Worm (Caenorhabditis elegans) whole organism, young adult: ENCODE results near the gene F59E12.9.

Experiments used
- B0035.1 ChIP-seq: sonication (generic microtip); optimal IDR thresholded peaks from 2 replicates; lab custom pipeline; 2016; ENCODE audit warnings: missing genetic modification characterization, mild to moderate bottlenecking, missing compliant biosample characterization, missing genotype, missing genetic modification reagents
- F10E7.11 ChIP-seq: sonication (generic microtip); optimal IDR thresholded peaks from 2 replicates; lab custom pipeline; 2017; ENCODE audit warnings: mild to moderate bottlenecking, missing genetic modification characterization, moderate library complexity, missing compliant biosample characterization
- F23B12.7 ChIP-seq: sonication (generic microtip); optimal IDR thresholded peaks from 2 replicates; lab custom pipeline; 2017; ENCODE audit warnings: missing genetic modification characterization, mild to moderate bottlenecking, missing compliant biosample characterization, antibody characterized with exemption, moderate library complexity; ENCODE audit not compliant: insufficient read depth
- F57C9.4 ChIP-seq: sonication (generic microtip); optimal IDR thresholded peaks from 2 replicates; lab custom pipeline; 2017; ENCODE audit warnings: mild to moderate bottlenecking, missing genetic modification characterization, missing compliant biosample characterization
- him-1 ChIP-seq: sonication (generic microtip); optimal IDR thresholded peaks from 2 replicates; lab custom pipeline; 2016; ENCODE audit warnings: missing genotype, missing genetic modification reagents, missing genetic modification characterization, missing compliant biosample characterization
- lag-1 ChIP-seq: fragments of 200-800 bp; sonication (Bioruptor generic); IDR thresholded peaks from 2 replicates; pipeline ENCODE4 v1.3.6; 2022; ENCODE audit warnings: missing genetic modification reagents, missing genetic modification characterization, missing compliant biosample characterization
- lsl-1 ChIP-seq: fragments of 200-800 bp; sonication (Bioruptor generic); optimal IDR thresholded peaks from 2 replicates; lab custom pipeline; 2018; ENCODE audit warnings: mild to moderate bottlenecking, missing genetic modification characterization, moderate library complexity, missing compliant biosample characterization
- pha-4 ChIP-seq: fragments of 150-350 bp; sonication (generic microtip); optimal IDR thresholded peaks from 2 replicates; lab custom pipeline; 2014; ENCODE audit warnings: missing biosample characterization, missing genetic modification reagents, missing genetic modification characterization
- unc-130 ChIP-seq: sonication (generic microtip); optimal IDR thresholded peaks from 2 replicates; lab custom pipeline; 2016; ENCODE audit warnings: missing genetic modification reagents, missing genetic modification characterization, missing compliant biosample characterization
- ztf-18 ChIP-seq: sonication (generic microtip); optimal IDR thresholded peaks from 2 replicates; lab custom pipeline; 2016; ENCODE audit warnings: missing genotype, mild to moderate bottlenecking, missing genetic modification characterization, missing compliant biosample characterization
- ztf-22 ChIP-seq: fragments of 200-800 bp; sonication (Bioruptor generic); optimal IDR thresholded peaks from 2 replicates; lab custom pipeline; 2018; ENCODE audit warnings: mild to moderate bottlenecking, missing genetic modification characterization, moderate library complexity, missing compliant biosample characterization
- ztf-6 ChIP-seq: fragments of 200-800 bp; sonication (Bioruptor generic); IDR thresholded peaks from 2 replicates; pipeline ENCODE4 v1.3.6; 2022; ENCODE audit warnings: missing genetic modification reagents, missing genetic modification characterization, missing compliant biosample characterization

- TF ChIP-seq F57C9.4 (tag; lab: Kevin White, UChicago) (no peak), pha-4 (tag; lab: Kevin White, UChicago) (no peak), lsl-1 (no peak), ztf-18 (tag; lab: Kevin White, UChicago) (no peak), him-1 (tag; lab: Kevin White, UChicago) (no peak), ztf-6 (GFP tag; lab: Robert Waterston, UW) (no peak), lag-1 (GFP tag; lab: Robert Waterston, UW) (no peak), unc-130 (GFP tag; lab: Kevin White, UChicago) (no peak), ztf-22 (GFP tag; lab: Kevin White, UChicago) (no peak), F10E7.11 (tag; lab: Kevin White, UChicago) (no peak), B0035.1 (tag; lab: Kevin White, UChicago) (no peak), F23B12.7 (tag; lab: Kevin White, UChicago) (no peak)
Observed at ce11 chrII:5605538-5605945, 41.3 kb downstream of the F59E12.9 start.
